Worm (Caenorhabditis elegans): ENCODE results near the gene F34H10.1.

DNA sequence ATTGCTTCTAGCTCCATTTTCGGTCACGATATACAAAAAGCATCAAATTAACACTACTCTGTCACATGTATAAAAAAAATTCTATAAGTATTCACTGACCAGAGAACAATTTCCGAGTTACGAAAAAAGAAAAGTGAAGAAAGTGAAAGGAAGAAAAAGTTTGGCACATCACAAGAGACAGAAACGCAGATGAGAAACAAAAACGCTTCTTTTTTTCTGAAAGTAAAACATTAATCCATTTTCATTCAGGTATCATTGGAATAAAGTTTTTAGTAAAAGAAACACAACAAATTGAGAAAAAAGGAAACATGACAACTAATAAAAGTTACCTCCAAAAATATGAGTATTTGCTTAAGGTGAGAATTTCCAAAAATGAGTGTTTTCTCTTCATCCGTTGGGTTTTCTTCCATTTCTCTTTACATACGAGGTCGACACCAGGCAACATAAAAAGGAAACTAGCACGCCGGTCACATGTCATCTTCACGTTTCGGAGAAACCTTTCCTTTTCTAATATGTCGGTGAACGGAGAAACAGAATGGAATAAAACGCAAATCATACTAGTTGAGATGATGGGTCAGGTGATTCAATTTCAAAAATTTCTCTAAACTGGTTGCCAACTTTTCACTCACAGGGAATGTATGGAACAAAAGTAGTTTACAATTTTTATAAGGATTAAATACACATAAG, 17.0 kb downstream of the F34H10.1 start:
- TF ChIP-seq ama-1 (optimal IDR thresholded peaks at IDR 0.05): no peak
- no peak for TF ChIP-seq pes-1 (GFP tag; IDR thresholded peaks at IDR 0.05)
- no peak for TF ChIP-seq tbx-37 (GFP tag; conservative IDR thresholded peaks at IDR 0.05)
- TF ChIP-seq hmbx-1 (tag; optimal IDR thresholded peaks at IDR 0.05): no peak
- TF ChIP-seq flt-1 (GFP tag; IDR thresholded peaks at IDR 0.05): no peak
- no peak for TF ChIP-seq ets-7 (tag; optimal IDR thresholded peaks at IDR 0.05)
- no peak for TF ChIP-seq scrt-1 (GFP tag; IDR thresholded peaks at IDR 0.05)
- no peak for TF ChIP-seq F13C5.2 (tag; optimal IDR thresholded peaks at IDR 0.05)
- TF ChIP-seq ceh-13 (GFP tag; optimal IDR thresholded peaks at IDR 0.05): no peak
- TF ChIP-seq B0310.2 (tag; optimal IDR thresholded peaks at IDR 0.05): no peak

All from whole organism, early embryonic.